Fruit fly (Drosophila melanogaster) Kc167 (cell line): ENCODE measurements around the gene Sulf1.

Experiments
- Myc ChIP-seq: fragments of >200 bp; optimal IDR thresholded peaks from 2 replicates; lab custom pipeline; 2017; ENCODE audit warnings: missing external identifiers
- Sin3A ChIP-seq: fragments of >200 bp; optimal IDR thresholded peaks from 2 replicates; lab custom pipeline; 2018; ENCODE audit warnings: missing external identifiers
- h ChIP-seq: fragments of >200 bp; optimal IDR thresholded peaks from 3 replicates; lab custom pipeline; 2018; ENCODE audit warnings: missing external identifiers
- insv ChIP-seq: fragments of >200 bp; optimal IDR thresholded peaks from 3 replicates; lab custom pipeline; 2018; ENCODE audit warnings: missing external identifiers
- psq ChIP-seq: fragments of >200 bp; optimal IDR thresholded peaks from 2 replicates; lab custom pipeline; 2017; ENCODE audit warnings: missing external identifiers
- ttk ChIP-seq: sonication (Bioruptor generic); optimal IDR thresholded peaks from 2 replicates; lab custom pipeline; 2017; ENCODE audit warnings: missing external identifiers

Sulf1 gene

DNA sequence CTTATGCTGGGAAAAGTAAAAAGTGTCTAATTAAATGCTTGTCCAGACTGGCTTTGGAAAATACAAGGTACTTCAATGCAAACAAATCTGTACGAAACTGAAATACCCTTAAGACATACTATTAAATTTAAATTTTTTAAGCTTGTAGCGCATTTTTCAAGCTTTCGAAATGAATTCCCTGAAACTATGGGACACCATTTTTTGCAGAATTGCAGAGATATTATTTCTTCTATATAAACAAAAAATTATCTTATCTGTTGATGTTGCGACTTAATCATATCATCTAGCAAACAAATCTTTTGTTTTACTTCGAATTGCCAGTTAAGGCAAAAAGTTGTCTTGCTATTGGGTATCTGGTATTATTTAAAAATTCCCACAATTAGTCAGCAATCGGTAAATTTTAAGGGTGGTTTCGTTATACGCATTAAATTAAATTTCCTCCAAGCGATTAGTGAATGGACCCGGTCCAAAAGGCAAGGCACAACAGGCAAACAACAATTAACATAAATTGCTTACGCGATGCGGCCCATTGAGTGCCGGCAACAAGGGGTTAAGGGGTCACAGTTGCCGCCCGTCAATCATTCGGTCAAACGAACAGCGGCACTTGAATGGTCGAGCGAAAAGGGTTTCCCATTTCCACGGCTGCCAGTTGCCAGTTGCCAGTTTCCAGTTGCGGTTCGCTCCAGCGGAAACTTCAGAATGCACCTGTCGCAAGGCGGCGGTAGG lies 2.9 kb downstream of the Sulf1 start:
- TF ChIP-seq Sin3A (no peak), psq (no peak), ttk (no peak)

DNA sequence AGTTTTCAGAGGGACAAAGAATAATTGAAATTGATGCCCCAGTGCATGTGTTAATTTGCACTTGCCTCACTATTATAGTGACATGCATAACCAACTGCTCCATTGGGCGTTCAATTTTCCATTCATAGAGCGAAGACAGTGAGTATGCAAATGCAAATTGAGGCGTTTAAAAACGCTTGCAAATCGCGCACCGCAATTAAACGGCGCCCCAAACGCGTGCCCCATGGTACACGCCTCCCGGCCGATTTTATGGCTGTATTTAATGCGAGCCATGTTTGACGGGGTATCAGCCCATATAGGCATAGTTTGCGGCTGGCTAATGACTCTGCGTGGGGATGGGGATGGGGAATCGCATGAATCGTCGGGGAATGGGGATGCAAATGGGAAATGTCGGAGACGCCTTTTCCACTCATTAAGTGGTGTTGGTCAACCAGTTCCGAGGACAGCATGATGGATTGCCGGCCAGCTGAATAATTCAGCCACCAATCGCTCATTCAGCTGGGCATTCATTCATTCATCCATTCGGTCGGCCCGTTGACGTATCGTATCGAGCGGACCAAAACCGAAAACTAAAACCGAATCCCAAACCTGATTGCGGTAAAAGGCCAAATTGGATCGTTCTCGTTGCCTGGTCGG lies 3.8 kb downstream of the Sulf1 start:
- TF ChIP-seq h = no peak
- TF ChIP-seq insv (lab: Kevin White, UChicago) = no peak
- TF ChIP-seq ttk = no peak
- no peak for TF ChIP-seq Myc (lab: Kevin White, UChicago)

DNA sequence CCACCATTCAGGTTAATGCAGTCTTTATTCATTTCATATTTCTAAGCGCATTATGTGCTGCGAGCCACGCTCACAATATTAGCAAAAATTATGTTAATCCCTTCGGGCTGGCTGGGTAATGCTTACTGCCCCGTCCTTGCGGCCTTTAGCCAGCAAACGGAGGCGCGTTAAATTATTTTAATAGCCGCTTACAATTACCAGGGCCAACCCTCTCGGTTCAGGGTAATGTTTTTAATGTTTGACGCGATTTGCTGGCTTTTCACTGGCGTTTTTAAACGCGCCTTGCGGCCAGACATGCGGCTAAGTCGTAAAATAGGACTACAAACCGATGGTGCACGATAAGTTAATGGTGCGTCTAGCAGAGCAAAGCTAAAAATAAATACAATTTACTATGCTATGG lies 4.6 kb downstream of the Sulf1 start:
- TF ChIP-seq insv (lab: Kevin White, UChicago) (no peak), psq (no peak), h (no peak), Sin3A (no peak), Myc (lab: Kevin White, UChicago) (no peak), ttk (no peak)

DNA sequence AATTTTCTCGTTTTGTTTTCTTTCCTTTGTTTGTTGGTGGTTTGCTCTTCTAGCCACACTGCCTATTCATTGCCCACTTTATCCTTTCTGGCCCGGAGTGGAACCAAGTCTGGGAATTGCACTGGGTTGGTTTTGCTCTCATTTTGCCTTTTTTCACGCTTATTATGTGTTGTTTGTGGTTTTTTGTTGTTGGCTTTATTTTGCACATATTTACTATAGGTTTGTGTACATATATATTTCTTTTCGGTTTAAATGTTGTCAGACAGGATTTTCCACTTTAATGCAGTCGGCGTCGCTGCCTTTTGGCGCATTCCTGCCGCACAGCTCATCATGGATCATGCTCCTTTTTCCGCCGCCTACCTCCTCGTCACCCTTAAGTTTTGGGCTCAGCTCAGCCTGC lies 5.0 kb downstream of the Sulf1 start:
- TF ChIP-seq ttk (no peak), psq (no peak), insv (lab: Kevin White, UChicago) (no peak), h (no peak), Myc (lab: Kevin White, UChicago) (no peak), Sin3A (no peak)

DNA sequence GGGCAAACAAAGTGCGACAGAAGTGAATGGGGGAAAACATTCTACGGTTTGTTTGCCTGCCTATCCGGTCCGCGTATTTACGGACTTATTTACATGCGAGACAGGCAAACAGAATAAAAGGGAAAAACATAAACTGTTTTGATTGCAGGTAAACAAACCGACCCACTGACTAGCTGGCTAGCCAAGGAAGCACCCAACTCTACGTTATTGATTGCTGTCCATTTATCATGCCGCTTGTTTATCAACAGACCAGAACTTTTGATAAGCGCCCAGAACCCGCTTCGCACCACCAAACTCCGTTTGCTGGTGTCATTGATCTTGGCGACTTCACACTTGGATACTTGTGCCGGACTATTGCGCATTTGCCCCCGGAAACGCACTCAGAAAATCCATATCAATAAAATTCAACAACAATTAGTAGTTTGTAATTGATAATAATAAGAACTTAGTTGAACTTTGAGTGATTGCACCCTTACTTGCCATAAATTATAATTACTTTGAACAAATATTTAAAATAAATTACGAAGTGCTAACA lies 7.5 kb downstream of the Sulf1 start:
- no peak for TF ChIP-seq psq
- TF ChIP-seq Sin3A = no peak
- TF ChIP-seq ttk = no peak
- no peak for TF ChIP-seq insv (lab: Kevin White, UChicago)

DNA sequence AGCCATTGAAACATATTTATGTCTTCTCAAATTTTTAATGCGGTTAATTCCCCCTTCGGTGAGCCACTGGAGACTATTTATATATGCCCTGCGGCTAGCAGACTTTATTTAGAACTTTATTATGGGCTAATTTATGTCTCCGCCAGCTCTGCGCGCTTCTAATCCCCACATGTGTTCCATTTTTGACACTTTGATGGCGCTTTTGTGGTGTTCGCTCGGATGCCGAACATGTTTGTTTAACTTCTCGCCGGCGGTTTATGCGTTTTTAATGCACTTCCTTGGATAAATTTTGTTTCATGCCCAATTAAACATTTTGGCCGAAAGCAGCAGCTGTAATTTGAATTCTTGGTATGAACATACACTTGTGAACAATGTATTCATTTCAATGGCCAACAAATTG lies 9.6 kb downstream of the Sulf1 start:
- TF ChIP-seq psq (no peak), ttk (no peak), Myc (lab: Kevin White, UChicago) (no peak), Sin3A (no peak), h (no peak), insv (lab: Kevin White, UChicago) (no peak)

DNA sequence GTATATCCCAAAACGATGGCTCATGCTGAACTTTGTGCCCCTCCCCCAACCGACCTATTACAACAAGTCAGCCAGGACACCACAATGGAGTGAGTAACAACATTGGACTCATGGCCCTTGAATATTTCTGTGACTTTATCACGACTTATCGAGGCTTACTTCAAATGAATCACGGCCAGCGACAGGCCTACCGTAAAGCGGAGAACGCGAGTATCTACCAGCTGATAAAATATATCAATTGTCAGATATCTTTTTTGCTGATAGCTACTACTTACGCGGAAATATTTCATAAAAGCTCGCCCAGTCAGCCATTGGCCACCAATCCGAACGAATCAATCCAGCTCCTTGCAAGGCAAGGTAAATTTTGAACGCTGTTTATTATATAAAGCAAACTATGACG lies 11.8 kb downstream of the Sulf1 start, which contains the start of gene CG17930:
Gene CG17930, plus strand, starts transcription at position 301 of the 400 bp plus-strand sequence.
- TF ChIP-seq h (no peak), Sin3A (no peak), psq (no peak), ttk (no peak), Myc (lab: Kevin White, UChicago) (no peak), insv (lab: Kevin White, UChicago) (no peak)

DNA sequence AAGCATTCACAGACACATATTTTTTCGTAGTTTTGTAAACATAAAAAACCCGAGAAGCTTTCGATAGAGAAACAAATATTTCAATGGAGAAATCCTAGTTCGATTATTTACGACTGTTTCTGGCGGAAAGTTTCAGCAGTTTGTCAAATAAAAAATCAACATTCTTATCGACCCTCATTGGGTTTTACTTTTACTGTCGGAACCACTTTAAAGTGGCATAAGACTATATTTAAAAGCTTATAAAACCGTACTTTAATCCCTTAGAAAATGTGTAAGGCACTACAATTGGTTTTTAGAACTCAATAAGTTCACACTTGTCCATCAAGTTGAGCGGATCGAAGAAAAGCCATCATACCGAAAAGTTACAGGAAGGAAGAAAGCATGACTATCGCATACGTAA lies 14.2 kb downstream of the Sulf1 start, which contains the start of gene CG17929:
Gene CG17929, plus strand, starts transcription at position 301 of the 400 bp plus-strand sequence.
- no peak for TF ChIP-seq insv (lab: Kevin White, UChicago)
- no peak for TF ChIP-seq Sin3A
- no peak for TF ChIP-seq h
- TF ChIP-seq Myc (lab: Kevin White, UChicago) = no peak
- TF ChIP-seq psq = no peak
- TF ChIP-seq ttk = no peak

DNA sequence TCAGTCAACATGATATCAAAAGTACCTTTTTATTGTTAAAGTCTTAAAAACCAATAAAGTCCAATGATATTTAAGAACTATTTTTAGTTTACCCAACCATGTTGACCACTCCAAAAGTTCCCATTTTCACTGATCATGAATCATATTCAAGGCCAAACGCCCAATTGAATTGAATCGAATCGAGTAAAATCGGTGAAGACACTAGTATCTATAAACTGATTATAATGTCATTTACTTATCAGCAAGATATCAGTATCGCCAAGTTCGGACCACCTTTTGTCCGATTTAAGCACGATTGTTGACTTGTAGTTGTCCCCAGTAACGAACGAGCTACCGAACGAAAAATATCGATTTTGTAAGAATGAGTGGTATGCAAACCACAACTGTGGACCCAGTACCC lies 16.3 kb downstream of the Sulf1 start, which contains the start of gene CG6901:
Gene CG6901, plus strand, starts transcription at position 323 of the 400 bp plus-strand sequence.
- TF ChIP-seq ttk = no peak
- TF ChIP-seq h = no peak
- no peak for TF ChIP-seq insv (lab: Kevin White, UChicago)

DNA sequence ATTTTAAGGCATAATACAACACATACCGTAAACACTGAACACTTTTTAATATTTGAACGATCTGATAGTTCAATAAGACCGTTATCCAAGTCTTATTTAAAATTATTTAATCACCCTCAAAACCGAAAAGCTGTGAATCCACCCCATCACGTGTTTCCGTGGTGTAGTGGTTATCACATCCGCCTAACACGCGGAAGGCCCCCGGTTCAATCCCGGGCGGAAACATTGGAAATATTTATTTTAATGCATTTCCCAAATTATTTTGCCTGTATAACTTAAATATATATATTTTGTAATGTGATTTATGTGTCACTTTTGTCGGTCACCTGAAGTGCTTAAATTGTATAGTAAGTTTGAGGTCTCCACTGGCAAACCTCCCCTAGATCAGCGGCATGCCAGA lies 17.8 kb downstream of the Sulf1 start, which contains the start of gene CG44044:
Gene CG44044, plus strand, starts transcription at position 301 of the 400 bp plus-strand sequence.
- no peak for TF ChIP-seq insv (lab: Kevin White, UChicago)
- no peak for TF ChIP-seq Myc (lab: Kevin White, UChicago)
- no peak for TF ChIP-seq ttk
- TF ChIP-seq h = no peak

DNA sequence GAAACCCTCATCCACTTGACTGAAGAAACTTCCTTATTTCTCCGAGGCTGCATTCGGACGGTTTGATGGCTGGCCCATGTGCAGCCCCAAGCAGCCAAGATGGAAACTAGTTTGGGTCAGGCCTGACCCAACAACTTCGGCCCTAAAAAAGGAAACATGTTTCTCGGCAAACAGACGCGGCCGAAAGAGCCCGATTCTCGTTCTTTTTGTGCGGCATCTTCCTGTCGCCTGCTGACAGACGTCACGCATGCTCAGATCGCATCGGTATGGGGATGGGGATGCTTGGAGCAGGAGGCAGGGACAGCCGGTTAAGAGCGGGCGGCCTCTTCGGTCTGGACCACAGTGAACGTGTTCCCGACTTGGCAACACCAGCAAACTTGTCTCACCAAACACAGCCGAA lies 22.6 kb downstream of the Sulf1 start:
- no peak for TF ChIP-seq Sin3A
- no peak for TF ChIP-seq ttk
- no peak for TF ChIP-seq Myc (lab: Kevin White, UChicago)
- no peak for TF ChIP-seq insv (lab: Kevin White, UChicago)
- TF ChIP-seq psq = no peak
- TF ChIP-seq h = no peak

DNA sequence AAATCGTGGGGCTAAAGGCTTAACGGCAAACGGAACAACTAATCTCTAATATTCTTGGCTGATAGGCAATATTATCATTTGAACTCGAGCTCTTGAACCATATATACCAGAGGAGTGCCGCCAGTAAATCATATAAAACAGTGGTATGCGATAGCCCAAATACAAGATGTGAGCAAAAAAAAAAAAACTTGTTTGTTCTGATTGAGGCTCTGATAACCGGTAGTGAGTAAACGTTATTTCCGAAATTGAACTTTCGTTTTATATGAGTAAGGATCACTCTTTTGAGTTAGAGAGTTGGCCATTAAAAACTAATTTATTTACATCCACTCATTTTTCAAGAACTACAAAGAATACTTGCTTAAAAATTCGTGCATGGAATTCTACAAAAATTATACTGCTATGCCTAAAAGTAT lies 29.3 kb downstream of the Sulf1 start:
- TF ChIP-seq h = no peak
- no peak for TF ChIP-seq psq
- no peak for TF ChIP-seq Sin3A

DNA sequence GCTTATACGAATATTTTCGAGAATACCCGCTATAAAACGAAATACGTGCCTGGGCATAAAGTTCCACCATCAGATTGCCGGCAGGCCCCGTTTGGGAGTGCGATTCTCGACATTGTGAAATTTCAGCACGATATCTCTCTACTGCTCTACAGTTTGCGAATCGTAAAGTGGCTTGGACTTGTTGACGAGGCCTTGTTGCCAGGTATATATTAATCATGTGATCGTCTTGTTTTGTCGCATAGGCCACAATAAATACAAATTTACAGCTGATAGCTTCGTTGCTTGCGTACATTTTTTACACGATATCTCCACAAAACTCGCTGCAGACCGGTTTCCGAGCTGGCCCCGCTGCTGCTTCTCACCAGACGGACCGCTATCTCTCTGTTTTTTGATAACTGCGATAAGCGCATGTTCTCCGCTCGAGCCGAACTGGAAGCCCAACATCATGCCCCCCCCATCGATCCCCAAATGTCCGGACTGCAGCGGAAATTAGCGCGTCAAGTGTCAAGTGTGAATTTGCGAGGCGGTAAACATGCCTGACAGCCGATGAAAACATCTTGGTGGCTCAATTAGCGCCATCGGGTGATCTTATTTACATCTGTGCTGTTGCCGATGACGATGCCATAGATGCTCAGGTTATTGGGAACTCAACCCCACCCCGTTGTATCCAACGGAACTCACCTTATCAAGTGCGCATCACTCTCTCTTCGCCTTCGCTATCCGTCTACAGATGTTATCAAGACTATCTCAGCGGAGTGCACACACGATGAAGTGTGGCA lies 29.9 kb downstream of the Sulf1 start:
- TF ChIP-seq h = no peak
- TF ChIP-seq ttk = no peak
- no peak for TF ChIP-seq insv (lab: Kevin White, UChicago)
- TF ChIP-seq psq = no peak
